Fruit fly (Drosophila melanogaster): ENCODE data around the gene T48.

- TF ChIP-seq fd96Ca (GFP tag; IDR thresholded peaks at IDR 0.05) (no peak), CG14655 (GFP tag; optimal IDR thresholded peaks at IDR 0.05) (no peak)
Observed at dm6 chr3R:26862213-26862612, 19.3 kb upstream of the T48 start.
